Worm (Caenorhabditis elegans) whole organism, midembryonic: ENCODE data around the gene T04C12.7.

Experiments used
- T22C8.4 ChIP-seq: fragments of 200-800 bp; sonication (Bioruptor generic); IDR thresholded peaks from 2 replicates; pipeline ENCODE4 v1.3.6; 2022; ENCODE audit warnings: missing genetic modification characterization, missing compliant biosample characterization
- cog-1 ChIP-seq: sonication (generic microtip); optimal IDR thresholded peaks from 2 replicates; lab custom pipeline; 2016; ENCODE audit warnings: missing genetic modification characterization, missing compliant biosample characterization
- flt-1 ChIP-seq: fragments of 200-800 bp; sonication (Bioruptor generic); IDR thresholded peaks from 2 replicates; pipeline ENCODE4 v1.3.6; 2022; ENCODE audit warnings: missing genetic modification characterization, missing compliant biosample characterization
- klf-2 ChIP-seq: fragments of 200-800 bp; sonication (Bioruptor generic); conservative IDR thresholded peaks from 2 replicates; pipeline ENCODE4 v1.3.6; 2022; ENCODE audit warnings: missing genetic modification reagents, missing genetic modification characterization, missing compliant biosample characterization
- med-1 ChIP-seq: sonication (generic microtip); optimal IDR thresholded peaks from 2 replicates; lab custom pipeline; 2017; ENCODE audit warnings: missing genetic modification characterization, mild to moderate bottlenecking, missing compliant biosample characterization, antibody characterized with exemption, missing genetic modification reagents; ENCODE audit not compliant: insufficient read depth
- ref-1 ChIP-seq: fragments of 200-800 bp; sonication (Bioruptor generic); conservative IDR thresholded peaks from 2 replicates; pipeline ENCODE4 v1.3.6; 2022; ENCODE audit warnings: missing genetic modification reagents, missing genetic modification characterization, missing compliant biosample characterization
- tab-1 ChIP-seq: fragments of 200-800 bp; sonication (Bioruptor generic); IDR thresholded peaks from 2 replicates; pipeline ENCODE4 v1.3.6; 2022; ENCODE audit warnings: missing genetic modification characterization, missing compliant biosample characterization
- ztf-23 ChIP-seq: fragments of 200-800 bp; sonication (Bioruptor generic); IDR thresholded peaks from 2 replicates; pipeline ENCODE4 v1.3.6; 2022; ENCODE audit warnings: missing genetic modification reagents, missing genetic modification characterization, missing compliant biosample characterization
- ztf-29 ChIP-seq: fragments of 200-800 bp; sonication (Bioruptor generic); IDR thresholded peaks from 2 replicates; pipeline ENCODE4 v1.3.6; 2022; ENCODE audit warnings: missing genetic modification reagents, missing genetic modification characterization, missing compliant biosample characterization

T04C12.7 gene

DNA sequence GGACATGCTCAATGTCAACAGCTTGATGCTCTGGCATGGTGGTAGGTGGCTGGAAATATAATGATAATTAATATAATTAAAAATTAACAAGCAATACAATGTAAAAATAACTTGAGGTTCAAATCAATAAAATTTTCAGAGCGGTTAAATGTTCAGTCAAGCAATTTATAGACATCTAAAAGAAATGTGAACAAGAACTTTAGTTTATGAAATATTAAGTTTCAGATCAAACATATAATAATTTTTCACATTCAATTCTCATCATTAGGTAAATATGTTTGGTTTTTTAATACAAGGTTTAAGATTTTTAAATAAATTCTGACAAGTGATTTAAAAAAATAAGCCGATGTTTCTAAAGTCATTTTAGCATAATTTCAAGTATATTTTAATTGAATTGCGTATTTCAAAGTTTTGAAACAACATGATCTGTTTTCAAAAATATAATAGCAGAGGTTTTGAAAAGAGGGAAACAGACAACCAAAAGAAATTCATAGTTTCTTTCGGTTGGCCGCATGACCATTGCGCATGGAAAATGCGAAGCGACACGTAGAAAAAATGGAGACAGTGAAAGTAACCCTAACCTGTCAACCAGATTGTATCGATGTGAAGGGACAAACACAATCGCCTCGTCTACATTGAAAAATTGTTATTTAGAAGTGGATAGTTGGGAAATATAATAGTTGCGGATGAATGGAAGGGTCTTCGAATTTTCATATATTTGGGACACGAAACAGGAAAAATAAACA, 6.5 kb downstream of the T04C12.7 start, which contains the start of gene T04C12.11:
TSS of gene T04C12.11 (minus strand) at position 51 of the 746 bp plus-strand sequence.
- TF ChIP-seq ztf-29 (no peak), cog-1 (tag; lab: Kevin White, UChicago) (no peak), ref-1 (GFP tag; lab: Robert Waterston, UW) (no peak), flt-1 (GFP tag; lab: Robert Waterston, UW) (no peak), T22C8.4 (GFP tag; lab: Robert Waterston, UW) (no peak), klf-2 (no peak), med-1 (no peak), ztf-23 (GFP tag; lab: Robert Waterston, UW) (no peak), tab-1 (GFP tag; lab: Robert Waterston, UW) (no peak)

DNA sequence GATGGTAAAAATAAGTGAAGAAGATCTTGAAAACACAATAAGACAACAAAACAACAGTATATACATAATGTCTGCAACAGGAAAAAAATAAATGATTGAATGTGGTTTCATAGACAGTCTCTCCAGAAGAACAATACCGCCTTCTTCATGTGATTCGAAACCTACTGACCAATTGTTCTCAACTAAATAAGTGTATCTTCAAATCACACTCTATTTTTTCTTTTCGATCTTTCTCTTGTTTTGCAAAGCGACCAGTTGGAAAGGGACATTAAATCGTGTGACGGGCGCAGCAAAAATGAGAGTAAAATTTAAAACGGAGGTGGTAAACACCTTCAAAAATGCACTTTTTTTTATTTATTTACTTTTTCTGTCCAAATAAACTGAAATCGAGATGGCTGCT, 8.0 kb downstream of the T04C12.7 start:
- TF ChIP-seq ref-1 (GFP tag; lab: Robert Waterston, UW) (no peak), klf-2 (no peak), ztf-23 (GFP tag; lab: Robert Waterston, UW) (no peak), cog-1 (tag; lab: Kevin White, UChicago) (no peak), T22C8.4 (GFP tag; lab: Robert Waterston, UW) (no peak), tab-1 (GFP tag; lab: Robert Waterston, UW) (no peak), med-1 (no peak), ztf-29 (no peak), flt-1 (GFP tag; lab: Robert Waterston, UW) (no peak)

DNA sequence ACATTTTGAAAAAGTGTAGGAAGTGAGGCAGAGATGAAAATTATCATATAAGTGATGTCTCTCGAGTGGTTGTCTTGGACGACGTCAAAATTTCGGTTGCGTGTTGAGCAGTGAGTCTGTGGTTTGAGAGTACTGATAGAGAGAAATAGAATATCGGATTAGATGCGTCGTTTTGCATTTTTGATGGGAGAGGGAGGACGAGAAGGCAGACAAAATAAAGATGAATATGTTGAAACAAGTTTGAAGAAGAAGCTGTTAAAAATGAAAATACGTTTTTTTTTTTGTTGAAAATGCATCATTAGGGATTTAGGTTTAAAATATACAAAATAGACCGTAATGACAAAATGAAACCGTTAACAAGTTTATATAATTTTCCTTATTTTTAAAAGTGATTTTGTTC, 9.2 kb downstream of the T04C12.7 start, which contains the start of gene T04C12.9:
TSS of gene T04C12.9 (minus strand) at position 101 of the 400 bp plus-strand sequence.
- TF ChIP-seq med-1, result no peak
- no peak for TF ChIP-seq ref-1 (GFP tag; lab: Robert Waterston, UW)
- TF ChIP-seq ztf-29, result no peak
- TF ChIP-seq cog-1 (tag; lab: Kevin White, UChicago), result no peak
- TF ChIP-seq tab-1 (GFP tag; lab: Robert Waterston, UW), result no peak
- no peak for TF ChIP-seq T22C8.4 (GFP tag; lab: Robert Waterston, UW)
- TF ChIP-seq flt-1 (GFP tag; lab: Robert Waterston, UW), result no peak
- TF ChIP-seq ztf-23 (GFP tag; lab: Robert Waterston, UW), result no peak

- no peak for TF ChIP-seq klf-2
- no peak for TF ChIP-seq tab-1 (GFP tag; lab: Robert Waterston, UW)
- no peak for TF ChIP-seq ref-1 (GFP tag; lab: Robert Waterston, UW)
- no peak for TF ChIP-seq T22C8.4 (GFP tag; lab: Robert Waterston, UW)
- no peak for TF ChIP-seq med-1
- no peak for TF ChIP-seq ztf-29
- no peak for TF ChIP-seq flt-1 (GFP tag; lab: Robert Waterston, UW)
- TF ChIP-seq cog-1 (tag; lab: Kevin White, UChicago), result no peak
- no peak for TF ChIP-seq ztf-23 (GFP tag; lab: Robert Waterston, UW)
Observed at ce11 chrV:11065513-11065912, 11.6 kb downstream of the T04C12.7 start, which contains the start of gene nlp-80. nlp-80 (minus strand) TSS chrV:11065613.

ce11 chrV:11069277-11069676, 15.3 kb downstream of the T04C12.7 start, which contains the start of gene T04C12.8:
T04C12.8 (minus strand) TSS chrV:11069358.
- TF ChIP-seq ztf-23 (GFP tag; lab: Robert Waterston, UW), result no peak
- no peak for TF ChIP-seq ref-1 (GFP tag; lab: Robert Waterston, UW)
- TF ChIP-seq flt-1 (GFP tag; lab: Robert Waterston, UW), result no peak
- TF ChIP-seq ztf-29, result no peak
- TF ChIP-seq T22C8.4 (GFP tag; lab: Robert Waterston, UW), result no peak
- no peak for TF ChIP-seq klf-2
- TF ChIP-seq cog-1 (tag; lab: Kevin White, UChicago), result no peak
- TF ChIP-seq tab-1 (GFP tag; lab: Robert Waterston, UW), result no peak
- TF ChIP-seq med-1, result no peak

- TF ChIP-seq klf-2 (no peak), T22C8.4 (GFP tag; lab: Robert Waterston, UW) (no peak), cog-1 (tag; lab: Kevin White, UChicago) (no peak), ref-1 (GFP tag; lab: Robert Waterston, UW) (no peak)
Observed at ce11 chrV:11070388-11070787, 16.5 kb downstream of the T04C12.7 start.

DNA sequence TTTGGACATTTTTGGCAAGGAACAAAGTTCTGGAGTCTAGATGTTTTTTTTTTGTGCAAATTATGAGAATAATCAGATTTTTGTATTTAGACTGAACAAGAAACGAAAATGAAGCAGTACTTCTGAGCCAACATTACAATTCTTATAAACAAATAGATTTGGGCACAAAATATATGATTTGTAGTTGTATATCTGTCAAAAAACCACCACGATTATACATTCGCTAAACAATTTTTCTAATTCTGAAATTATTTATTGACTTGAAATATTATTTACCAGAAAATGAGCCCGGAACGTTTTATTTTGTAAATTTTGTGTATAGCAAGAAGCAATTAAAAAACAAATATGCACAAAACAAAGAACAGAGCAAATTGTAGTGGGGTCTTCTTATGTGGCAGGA, 17.5 kb downstream of the T04C12.7 start:
- TF ChIP-seq cog-1 (tag; lab: Kevin White, UChicago) (no peak), ztf-23 (GFP tag; lab: Robert Waterston, UW) (no peak)

- no peak for TF ChIP-seq ztf-29
- no peak for TF ChIP-seq T22C8.4 (GFP tag; lab: Robert Waterston, UW)
- TF ChIP-seq klf-2, result no peak
- TF ChIP-seq ztf-23 (GFP tag; lab: Robert Waterston, UW), result no peak
- TF ChIP-seq ref-1 (GFP tag; lab: Robert Waterston, UW), result no peak
- no peak for TF ChIP-seq cog-1 (tag; lab: Kevin White, UChicago)
- TF ChIP-seq flt-1 (GFP tag; lab: Robert Waterston, UW), result no peak
- no peak for TF ChIP-seq med-1
- TF ChIP-seq tab-1 (GFP tag; lab: Robert Waterston, UW), result no peak
Observed at ce11 chrV:11073354-11073753, 19.4 kb downstream of the T04C12.7 start.

DNA sequence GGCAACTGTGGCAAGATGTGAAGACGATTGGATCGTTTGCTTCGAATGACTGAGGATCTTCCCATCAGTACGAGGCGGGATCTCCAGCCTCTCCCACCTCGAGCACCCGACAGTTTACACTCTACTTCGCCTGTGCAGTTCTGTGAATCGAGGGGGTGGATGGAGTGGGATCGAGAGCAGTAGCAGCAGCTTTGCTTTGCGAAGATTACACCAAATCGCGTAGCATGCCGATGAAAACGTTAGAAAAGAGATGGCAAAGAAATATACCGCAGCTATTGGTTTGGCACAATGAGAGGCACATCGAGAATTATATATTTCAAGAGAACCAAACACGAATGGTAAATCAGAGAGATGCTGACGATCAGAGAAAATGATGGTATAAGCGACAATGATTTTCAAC, 20.5 kb downstream of the T04C12.7 start, which contains the start of gene act-3:
TSS of gene act-3 (minus strand) at position 51 of the 400 bp plus-strand sequence.
- TF ChIP-seq med-1 (no peak), cog-1 (tag; lab: Kevin White, UChicago) (peak; percentile 35)
